Worm (Caenorhabditis elegans) whole organism, midembryonic: ENCODE data around the gene sft-1.

Experiments used
- T22C8.4 ChIP-seq: fragments of 200-800 bp; sonication (Bioruptor generic); IDR thresholded peaks from 2 replicates; pipeline ENCODE4 v1.3.6; 2022; ENCODE audit warnings: missing genetic modification characterization, missing compliant biosample characterization
- flt-1 ChIP-seq: fragments of 200-800 bp; sonication (Bioruptor generic); IDR thresholded peaks from 2 replicates; pipeline ENCODE4 v1.3.6; 2022; ENCODE audit warnings: missing genetic modification characterization, missing compliant biosample characterization
- klf-2 ChIP-seq: fragments of 200-800 bp; sonication (Bioruptor generic); conservative IDR thresholded peaks from 2 replicates; pipeline ENCODE4 v1.3.6; 2022; ENCODE audit warnings: missing genetic modification reagents, missing genetic modification characterization, missing compliant biosample characterization
- med-1 ChIP-seq: sonication (generic microtip); optimal IDR thresholded peaks from 2 replicates; lab custom pipeline; 2017; ENCODE audit warnings: missing genetic modification characterization, mild to moderate bottlenecking, missing compliant biosample characterization, antibody characterized with exemption, missing genetic modification reagents; ENCODE audit not compliant: insufficient read depth
- ref-1 ChIP-seq: fragments of 200-800 bp; sonication (Bioruptor generic); conservative IDR thresholded peaks from 2 replicates; pipeline ENCODE4 v1.3.6; 2022; ENCODE audit warnings: missing genetic modification reagents, missing genetic modification characterization, missing compliant biosample characterization
- ztf-23 ChIP-seq: fragments of 200-800 bp; sonication (Bioruptor generic); IDR thresholded peaks from 2 replicates; pipeline ENCODE4 v1.3.6; 2022; ENCODE audit warnings: missing genetic modification reagents, missing genetic modification characterization, missing compliant biosample characterization
- ztf-29 ChIP-seq: fragments of 200-800 bp; sonication (Bioruptor generic); IDR thresholded peaks from 2 replicates; pipeline ENCODE4 v1.3.6; 2022; ENCODE audit warnings: missing genetic modification reagents, missing genetic modification characterization, missing compliant biosample characterization

DNA sequence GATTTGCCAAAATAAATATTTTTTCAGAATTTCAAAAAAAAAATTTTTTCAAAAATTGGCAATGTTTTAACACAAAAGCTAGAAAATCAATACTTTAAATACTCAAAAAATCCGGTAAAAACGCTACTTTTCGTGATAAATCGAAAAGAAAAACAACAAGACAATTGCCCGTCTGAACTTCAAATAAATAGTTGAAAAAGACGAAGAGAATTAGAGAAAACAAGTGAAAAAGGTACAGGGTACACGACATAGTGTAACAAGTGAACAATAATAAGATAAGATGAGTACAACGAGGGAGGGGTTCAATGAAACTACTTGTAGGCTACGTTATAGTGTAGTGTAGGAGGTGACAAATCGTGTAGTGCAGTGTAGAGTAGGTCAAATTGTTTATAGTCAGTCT is 18.1 kb downstream of the sft-1 start:
- TF ChIP-seq flt-1 (no peak), ztf-23 (GFP tag; lab: Robert Waterston, UW) (no peak), T22C8.4 (no peak), med-1 (GFP tag; lab: Kevin White, UChicago) (no peak), ztf-29 (GFP tag; lab: Robert Waterston, UW) (no peak), klf-2 (GFP tag; lab: Robert Waterston, UW) (no peak), ref-1 (GFP tag; lab: Robert Waterston, UW) (no peak)
